Worm (Caenorhabditis elegans): ENCODE measurements around the gene gop-2.

- TF ChIP-seq mdl-1 (tag; optimal IDR thresholded peaks at IDR 0.05) (no peak), dmd-4 (tag; optimal IDR thresholded peaks at IDR 0.05) (no peak), elt-3 (tag; optimal IDR thresholded peaks at IDR 0.05) (no peak), ceh-82 (tag; optimal IDR thresholded peaks at IDR 0.05) (no peak), snpc-4 (tag; optimal IDR thresholded peaks at IDR 0.05) (no peak), alr-1 (tag; optimal IDR thresholded peaks at IDR 0.05) (no peak), egl-27 (tag; optimal IDR thresholded peaks at IDR 0.05) (no peak), nhr-12 (tag; optimal IDR thresholded peaks at IDR 0.05) (no peak), R02D3.7 (tag; optimal IDR thresholded peaks at IDR 0.05) (no peak), mbf-1 (tag; optimal IDR thresholded peaks at IDR 0.05) (no peak)
Observed at ce11 chrIII:5264813-5265212, 6.0 kb downstream of the gop-2 start, which contains the start of gene gro-1.

All from whole organism, L2 larva.